Worm (Caenorhabditis elegans) whole organism, L1 larva: ENCODE results near the gene tbx-41.

Experiments used
- ceh-8 ChIP-seq: fragments of 200-800 bp; sonication (Bioruptor generic); optimal IDR thresholded peaks from 2 replicates; lab custom pipeline; 2018; ENCODE audit warnings: mild to moderate bottlenecking, missing genetic modification characterization, moderate library complexity, missing compliant biosample characterization
- fkh-10 ChIP-seq: sonication (generic microtip); optimal IDR thresholded peaks from 2 replicates; lab custom pipeline; 2017; ENCODE audit warnings: missing biosample characterization, missing genetic modification reagents, missing genetic modification characterization
- isw-1 ChIP-seq: fragments of 200-800 bp; sonication (Bioruptor generic); IDR thresholded peaks from 2 replicates; pipeline ENCODE4 v1.3.6; 2022; ENCODE audit warnings: missing genetic modification characterization, missing compliant biosample characterization
- lsy-2 ChIP-seq, 2 experiments: fragments of 150-350 bp; optimal IDR thresholded peaks; 2 replicates each; lab custom pipeline; 2014; ENCODE audit warnings: missing biosample characterization in 2 of 2, missing genetic modification characterization in 2 of 2
- nhr-237 ChIP-seq: fragments of 150-350 bp; optimal IDR thresholded peaks from 2 replicates; lab custom pipeline; 2014; ENCODE audit warnings: missing biosample characterization, missing genetic modification characterization
- zag-1 ChIP-seq: fragments of 150-350 bp; optimal IDR thresholded peaks from 2 replicates; lab custom pipeline; 2014; ENCODE audit warnings: missing biosample characterization, missing genetic modification characterization
- ztf-4 ChIP-seq: fragments of 150-350 bp; optimal IDR thresholded peaks from 2 replicates; lab custom pipeline; 2014; ENCODE audit warnings: missing biosample characterization, missing genetic modification characterization

ce11 chrX:1860422-1860821 is 4.6 kb upstream of the tbx-41 start, which contains the start of gene T26C11.8:
- TF ChIP-seq zag-1 (tag; lab: Kevin White, UChicago) (no peak), lsy-2 (tag; optimal IDR thresholded peaks at IDR 0.05; lab: Kevin White, UChicago) (no peak), fkh-10 (GFP tag; lab: Kevin White, UChicago) (no peak), ceh-8 (no peak), nhr-237 (tag; lab: Kevin White, UChicago) (no peak), ztf-4 (tag; lab: Kevin White, UChicago) (no peak), isw-1 (GFP tag; lab: Robert Waterston, UW) (no peak)
